Fruit fly (Drosophila melanogaster): ENCODE results near the gene bou.

The bou gene

DNA sequence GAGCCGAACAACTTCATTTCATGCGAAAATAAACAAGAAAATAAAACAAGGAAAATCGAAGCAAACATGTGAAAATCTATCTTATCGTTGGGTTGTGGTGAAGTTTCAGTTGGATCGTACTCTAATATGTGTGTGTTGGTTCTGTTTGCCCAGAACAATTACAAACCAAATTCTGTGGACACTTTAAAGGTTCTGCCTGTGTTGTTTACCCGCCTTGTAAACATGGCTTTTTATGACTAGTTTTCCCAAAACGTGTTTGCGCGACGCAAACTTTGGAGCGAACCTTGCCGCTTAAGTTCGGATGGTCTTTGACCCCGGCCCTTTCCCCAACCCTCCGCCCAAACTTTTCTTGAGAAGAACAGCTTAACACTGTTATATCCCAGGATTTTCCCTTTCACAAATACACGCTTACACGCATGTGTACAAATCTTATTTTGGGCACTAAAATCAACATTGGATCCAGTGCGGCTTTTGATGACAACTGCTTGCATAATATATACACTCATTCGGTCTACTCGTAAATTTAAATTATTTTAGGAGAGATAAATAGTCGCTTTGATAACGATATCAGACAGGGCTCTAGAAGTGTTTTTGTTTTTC is 17.9 kb downstream of the bou start (continued):
- no peak for TF ChIP-seq Dref (GFP tag; IDR thresholded peaks at IDR 0.05)
- TF ChIP-seq eyg (GFP tag; optimal IDR thresholded peaks at IDR 0.05): peak; percentile 83
- peak; percentile 63 for TF ChIP-seq Sry-β (GFP tag; optimal IDR thresholded peaks at IDR 0.05)
- peak; percentile 82 to 84 for TF ChIP-seq chif (GFP tag; optimal IDR thresholded peaks at IDR 0.05)
- TF ChIP-seq CG15696 (tag; optimal IDR thresholded peaks at IDR 0.05): peak; percentile 98
- TF ChIP-seq kni (GFP tag; optimal IDR thresholded peaks at IDR 0.05): peak; percentile 99
- TF ChIP-seq Hr78 (GFP tag; optimal IDR thresholded peaks at IDR 0.05): peak in 1 of 2 experiments; percentile 74
- TF ChIP-seq CG6689 (GFP tag; IDR thresholded peaks at IDR 0.05): peak; percentile 68
- peak; percentile 61 for TF ChIP-seq CG9609 (GFP tag; optimal IDR thresholded peaks at IDR 0.05)
- TF ChIP-seq Antp (GFP tag; optimal IDR thresholded peaks at IDR 0.05): peak; percentile 76
- no peak for TF ChIP-seq ato (GFP tag; IDR thresholded peaks at IDR 0.05; ENCODE audit: partially characterized antibody)
- peak; percentile 44; the same call in 1 of the 2 replicates for TF ChIP-seq H2.0 (GFP tag; IDR thresholded peaks at IDR 0.05)
- TF ChIP-seq br (optimal IDR thresholded peaks at IDR 0.05): no peak
- TF ChIP-seq croc (GFP tag; conservative IDR thresholded peaks at IDR 0.05): peak; percentile 35; the same call in 1 of the 3 replicates
- TF ChIP-seq Tbp (GFP tag; optimal IDR thresholded peaks at IDR 0.05): no peak
- TF ChIP-seq Max (GFP tag; optimal IDR thresholded peaks at IDR 0.05): peak; percentile 78
- peak; percentile 62 for TF ChIP-seq CG31388 (GFP tag; optimal IDR thresholded peaks at IDR 0.05)
- TF ChIP-seq sens-2 (GFP tag; IDR thresholded peaks at IDR 0.05): peak; percentile 68
- TF ChIP-seq Chrac-16 (GFP tag; optimal IDR thresholded peaks at IDR 0.05): peak; percentile 29
- peak; percentile 81 for TF ChIP-seq disco-r (GFP tag; optimal IDR thresholded peaks at IDR 0.05)
- peak; percentile 54; the same call in 1 of the 3 replicates for TF ChIP-seq H15 (GFP tag; IDR thresholded peaks at IDR 0.05)
- no peak for TF ChIP-seq lbe (GFP tag; optimal IDR thresholded peaks at IDR 0.05)
- 0 out of 2 replicates have a peak, but pooled peaks have one; percentile 23 for TF ChIP-seq Ptx1 (GFP tag; IDR thresholded peaks at IDR 0.05)
- TF ChIP-seq esg (GFP tag; conservative IDR thresholded peaks at IDR 0.05): no peak
- TF ChIP-seq lab (GFP tag; optimal IDR thresholded peaks at IDR 0.05): peak; percentile 88
- peak; percentile 58 for TF ChIP-seq CG4404 (GFP tag; IDR thresholded peaks at IDR 0.05)
- peak; percentile 80 for TF ChIP-seq CG5180 (GFP tag; optimal IDR thresholded peaks at IDR 0.05)
- no peak for TF ChIP-seq Scr (GFP tag; IDR thresholded peaks at IDR 0.05; ENCODE audit: partially characterized antibody)
- no peak for TF ChIP-seq CG6791 (GFP tag; IDR thresholded peaks at IDR 0.05; ENCODE audit: partially characterized antibody)
- TF ChIP-seq CG16815 (GFP tag; optimal IDR thresholded peaks at IDR 0.05): peak; percentile 48
- no peak for TF ChIP-seq GATAe (GFP tag; conservative IDR thresholded peaks at IDR 0.05)
- TF ChIP-seq ken (GFP tag; IDR thresholded peaks at IDR 0.05): peak; percentile 76; the same call in 2 of the 3 replicates
- no peak for TF ChIP-seq Sin3A (optimal IDR thresholded peaks at IDR 0.05)
- peak; percentile 92 for TF ChIP-seq tup (GFP tag; optimal IDR thresholded peaks at IDR 0.05)
- TF ChIP-seq CG3281 (GFP tag; optimal IDR thresholded peaks at IDR 0.05): peak; percentile 70
- TF ChIP-seq CG18262 (tag; optimal IDR thresholded peaks at IDR 0.05): peak; percentile 85
- TF ChIP-seq CG8290 (GFP tag; optimal IDR thresholded peaks at IDR 0.05): peak; percentile 92
- peak; percentile 86 to 99 for TF ChIP-seq CG8290 (tag; optimal IDR thresholded peaks at IDR 0.05)
- TF ChIP-seq Dek (tag; optimal IDR thresholded peaks at IDR 0.05): peak; percentile 43
- no peak for TF ChIP-seq pita (GFP tag; optimal IDR thresholded peaks at IDR 0.05)
- peak; percentile 66 for TF ChIP-seq slou (GFP tag; optimal IDR thresholded peaks at IDR 0.05)
- TF ChIP-seq CG18011 (GFP tag; optimal IDR thresholded peaks at IDR 0.05): peak; percentile 39
- TF ChIP-seq bsh (GFP tag; optimal IDR thresholded peaks at IDR 0.05): peak in 1 of 2 experiments; percentile 87
- no peak for TF ChIP-seq Lpt (GFP tag; optimal IDR thresholded peaks at IDR 0.05)
- TF ChIP-seq CG2712 (tag; optimal IDR thresholded peaks at IDR 0.05): peak; percentile 79
- peak; percentile 75 for TF ChIP-seq CG1024 (GFP tag; IDR thresholded peaks at IDR 0.05)
- TF ChIP-seq ap (GFP tag; IDR thresholded peaks at IDR 0.05): no peak
- TF ChIP-seq da (GFP tag; optimal IDR thresholded peaks at IDR 0.05): peak; percentile 72
- peak; percentile 95 for TF ChIP-seq otp (GFP tag; IDR thresholded peaks at IDR 0.05)
- peak; percentile 76 for TF ChIP-seq CG10267 (tag; optimal IDR thresholded peaks at IDR 0.05)
